Worm (Caenorhabditis elegans) whole organism, young adult: ENCODE data around the gene W01D2.1.

Experiments used
- F33H1.4 ChIP-seq: fragments of 200-800 bp; sonication (Bioruptor generic); IDR thresholded peaks from 2 replicates; pipeline ENCODE4 v1.3.6; 2022; ENCODE audit warnings: missing genetic modification reagents, missing genetic modification characterization, missing compliant biosample characterization
- Y95B8A.8 ChIP-seq: fragments of 200-800 bp; sonication (Bioruptor generic); IDR thresholded peaks from 2 replicates; pipeline ENCODE4 v1.3.6; 2022; ENCODE audit warnings: missing genetic modification reagents, missing genetic modification characterization, missing compliant biosample characterization
- atf-7 ChIP-seq: sonication (generic microtip); optimal IDR thresholded peaks from 2 replicates; lab custom pipeline; 2017; ENCODE audit warnings: mild to moderate bottlenecking, missing genetic modification characterization, missing compliant biosample characterization
- ets-4 ChIP-seq: fragments of 200-800 bp; sonication (Bioruptor generic); optimal IDR thresholded peaks from 2 replicates; lab custom pipeline; 2018; ENCODE audit warnings: mild to moderate bottlenecking, missing genetic modification characterization, missing compliant biosample characterization
- repo-1 ChIP-seq: sonication (generic microtip); optimal IDR thresholded peaks from 2 replicates; lab custom pipeline; 2017; ENCODE audit warnings: mild to moderate bottlenecking, missing genetic modification characterization, missing compliant biosample characterization
- snpc-1.3 ChIP-seq: sonication (generic microtip); optimal IDR thresholded peaks from 2 replicates; lab custom pipeline; 2017; ENCODE audit warnings: missing genetic modification characterization, mild to moderate bottlenecking, missing compliant biosample characterization, antibody characterized with exemption, moderate library complexity, missing genotype, missing genetic modification reagents; ENCODE audit not compliant: insufficient read depth
- ztf-28 ChIP-seq: fragments of 200-800 bp; sonication (Bioruptor generic); IDR thresholded peaks from 2 replicates; pipeline ENCODE4 v1.3.6; 2022; ENCODE audit warnings: missing genetic modification reagents, missing genetic modification characterization, missing compliant biosample characterization

DNA sequence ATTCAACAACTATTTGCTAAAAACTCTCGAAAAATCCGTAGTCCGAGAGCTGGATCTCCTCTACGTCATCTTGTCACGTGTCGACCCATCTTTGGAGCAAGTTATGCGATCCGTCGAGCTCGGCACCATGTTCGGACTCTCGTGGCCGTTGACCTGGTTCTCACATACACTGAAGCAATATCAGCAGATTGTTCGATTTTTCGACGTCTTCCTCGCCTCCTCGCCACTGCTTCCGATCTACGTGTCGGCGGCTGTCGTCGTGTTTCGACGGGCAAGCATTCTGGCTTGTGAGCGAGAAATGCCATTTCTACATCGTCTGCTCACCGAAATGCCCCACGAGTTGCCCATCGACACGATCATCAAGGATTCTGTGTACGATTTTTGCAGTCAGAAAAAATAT, 16.0 kb upstream of the W01D2.1 start:
- no peak for TF ChIP-seq repo-1 (tag; lab: Kevin White, UChicago)
- no peak for TF ChIP-seq ztf-28 (GFP tag; lab: Robert Waterston, UW)
- no peak for TF ChIP-seq Y95B8A.8 (GFP tag; lab: Robert Waterston, UW)
- TF ChIP-seq ets-4: no peak
- TF ChIP-seq F33H1.4 (GFP tag; lab: Robert Waterston, UW): no peak
- TF ChIP-seq snpc-1.3 (tag; lab: Kevin White, UChicago): no peak
- no peak for TF ChIP-seq atf-7 (tag; lab: Kevin White, UChicago)
